Worm (Caenorhabditis elegans) whole organism, L4/young adult: ENCODE data around the gene pkg-2.

Experiments used
- W03F9.2 ChIP-seq: fragments of 150-350 bp; optimal IDR thresholded peaks from 2 replicates; lab custom pipeline; 2014; ENCODE audit warnings: missing biosample characterization, missing genetic modification characterization
- dao-5 ChIP-seq: sonication (generic microtip); optimal IDR thresholded peaks from 2 replicates; lab custom pipeline; 2016; ENCODE audit warnings: missing genotype, missing genetic modification characterization, moderate library complexity, missing compliant biosample characterization

ce11 chrIV:8526579-8526978 lies 5.9 kb downstream of the pkg-2 start:
- TF ChIP-seq dao-5 (no peak), W03F9.2 (tag; lab: Kevin White, UChicago) (no peak)
